Worm (Caenorhabditis elegans) whole organism, young adult: Measurements from ENCODE around the gene F10G2.2.

Experiments used
- B0261.1 ChIP-seq: sonication (generic microtip); optimal IDR thresholded peaks from 2 replicates; lab custom pipeline; 2016; ENCODE audit warnings: mild to moderate bottlenecking, missing genetic modification characterization, moderate library complexity, missing compliant biosample characterization
- C06A6.2 ChIP-seq: fragments of 200-800 bp; sonication (Bioruptor generic); conservative IDR thresholded peaks from 2 replicates; pipeline ENCODE4 v1.3.6; 2022; ENCODE audit warnings: missing genetic modification characterization, missing compliant biosample characterization
- F37B4.10 ChIP-seq: fragments of 200-800 bp; sonication (Bioruptor generic); IDR thresholded peaks from 2 replicates; pipeline ENCODE4 v1.3.6; 2022; ENCODE audit warnings: missing genetic modification characterization, missing compliant biosample characterization
- F39B2.1 ChIP-seq: fragments of 200-800 bp; sonication (Bioruptor generic); IDR thresholded peaks from 2 replicates; pipeline ENCODE4 v1.3.6; 2022; ENCODE audit warnings: missing genetic modification reagents, missing genetic modification characterization, missing compliant biosample characterization
- F49E8.2 ChIP-seq: sonication (generic microtip); optimal IDR thresholded peaks from 3 replicates; lab custom pipeline; 2017; ENCODE audit warnings: missing genetic modification characterization, mild to moderate bottlenecking, missing compliant biosample characterization, antibody characterized with exemption, moderate library complexity; ENCODE audit not compliant: insufficient read depth
- F52B5.7 ChIP-seq: sonication (generic microtip); optimal IDR thresholded peaks from 2 replicates; lab custom pipeline; 2016; ENCODE audit warnings: mild to moderate bottlenecking, missing genetic modification characterization, missing compliant biosample characterization
- F55B11.4 ChIP-seq: sonication (generic microtip); optimal IDR thresholded peaks from 2 replicates; lab custom pipeline; 2016; ENCODE audit warnings: missing compliant biosample characterization, missing genetic modification characterization, borderline replicate concordance; ENCODE audit not compliant: insufficient read depth
- T07F8.4 ChIP-seq: sonication (generic microtip); optimal IDR thresholded peaks from 2 replicates; lab custom pipeline; 2016; ENCODE audit warnings: mild to moderate bottlenecking, missing genetic modification characterization, moderate library complexity, missing compliant biosample characterization
- T26A5.8 ChIP-seq: sonication (generic microtip); optimal IDR thresholded peaks from 2 replicates; lab custom pipeline; 2016; ENCODE audit warnings: missing genetic modification characterization, missing compliant biosample characterization
- Y67H2A.10 ChIP-seq: fragments of 200-800 bp; sonication (Bioruptor generic); conservative IDR thresholded peaks from 2 replicates; pipeline ENCODE4 v1.3.6; 2022; ENCODE audit warnings: missing genetic modification reagents, missing genetic modification characterization, missing compliant biosample characterization
- Y95B8A.8 ChIP-seq: fragments of 200-800 bp; sonication (Bioruptor generic); IDR thresholded peaks from 2 replicates; pipeline ENCODE4 v1.3.6; 2022; ENCODE audit warnings: missing genetic modification reagents, missing genetic modification characterization, missing compliant biosample characterization
- akir-1 ChIP-seq: fragments of 200-800 bp; sonication (Bioruptor generic); optimal IDR thresholded peaks from 2 replicates; lab custom pipeline; 2018; ENCODE audit warnings: mild to moderate bottlenecking, missing genetic modification characterization, moderate library complexity, missing compliant biosample characterization
- attf-3 ChIP-seq: fragments of 200-800 bp; sonication (Bioruptor generic); conservative IDR thresholded peaks from 2 replicates; pipeline ENCODE4 v1.3.6; 2022; ENCODE audit warnings: missing genetic modification reagents, missing genetic modification characterization, missing compliant biosample characterization
- attf-6 ChIP-seq: fragments of 200-800 bp; sonication (Bioruptor generic); IDR thresholded peaks from 2 replicates; pipeline ENCODE4 v1.3.6; 2022; ENCODE audit warnings: missing genetic modification reagents, missing genetic modification characterization, missing compliant biosample characterization
- ceh-27 ChIP-seq: fragments of 200-800 bp; sonication (Bioruptor generic); optimal IDR thresholded peaks from 2 replicates; lab custom pipeline; 2018; ENCODE audit warnings: mild to moderate bottlenecking, missing genetic modification characterization, moderate library complexity, missing compliant biosample characterization
- ceh-79 ChIP-seq: sonication (generic microtip); optimal IDR thresholded peaks from 2 replicates; lab custom pipeline; 2017; ENCODE audit warnings: mild to moderate bottlenecking, missing genetic modification characterization, missing compliant biosample characterization
- ceh-91 ChIP-seq: fragments of 200-800 bp; sonication (Bioruptor generic); IDR thresholded peaks from 2 replicates; pipeline ENCODE4 v1.3.6; 2022; ENCODE audit warnings: missing genetic modification reagents, missing genetic modification characterization, missing compliant biosample characterization
- dox-1 ChIP-seq: fragments of 200-800 bp; sonication (Bioruptor generic); IDR thresholded peaks from 2 replicates; pipeline ENCODE4 v1.3.6; 2022; ENCODE audit warnings: missing genetic modification reagents, missing genetic modification characterization, missing compliant biosample characterization
- dpff-1 ChIP-seq: sonication (generic microtip); optimal IDR thresholded peaks from 2 replicates; lab custom pipeline; 2017; ENCODE audit warnings: mild to moderate bottlenecking, missing genetic modification characterization, missing compliant biosample characterization
- egl-18 ChIP-seq: fragments of 200-800 bp; sonication (Bioruptor generic); IDR thresholded peaks from 2 replicates; pipeline ENCODE4 v1.3.6; 2022; ENCODE audit warnings: missing genetic modification reagents, missing genetic modification characterization, missing compliant biosample characterization
- him-1 ChIP-seq: sonication (generic microtip); optimal IDR thresholded peaks from 2 replicates; lab custom pipeline; 2016; ENCODE audit warnings: missing genotype, missing genetic modification reagents, missing genetic modification characterization, missing compliant biosample characterization
- hlh-12 ChIP-seq: sonication (generic microtip); optimal IDR thresholded peaks from 2 replicates; lab custom pipeline; 2016; ENCODE audit warnings: missing genetic modification characterization, missing compliant biosample characterization
- hlh-26 ChIP-seq: fragments of 200-800 bp; sonication (Bioruptor generic); conservative IDR thresholded peaks from 2 replicates; pipeline ENCODE4 v1.3.6; 2022; ENCODE audit warnings: missing genetic modification reagents, missing genetic modification characterization, missing compliant biosample characterization
- lag-1 ChIP-seq: fragments of 200-800 bp; sonication (Bioruptor generic); IDR thresholded peaks from 2 replicates; pipeline ENCODE4 v1.3.6; 2022; ENCODE audit warnings: missing genetic modification reagents, missing genetic modification characterization, missing compliant biosample characterization
- lin-26 ChIP-seq: fragments of 200-800 bp; sonication (Bioruptor generic); IDR thresholded peaks from 2 replicates; pipeline ENCODE4 v1.3.6; 2022; ENCODE audit warnings: missing genetic modification reagents, missing genetic modification characterization, missing compliant biosample characterization
- lin-35 ChIP-seq, 3 experiments: fragments of 150-350 bp in 2 of 3; sonication (generic microtip) in 1 of 3; optimal IDR thresholded peaks; 2 replicates each; lab custom pipeline; 2014 to 2018; ENCODE audit warnings: missing biosample characterization in 3 of 3, missing genetic modification characterization in 3 of 3, missing genetic modification reagents in 3 of 3
- madf-8 ChIP-seq: fragments of 200-800 bp; sonication (Bioruptor generic); conservative IDR thresholded peaks from 2 replicates; pipeline ENCODE4 v1.3.6; 2022; ENCODE audit warnings: missing genetic modification reagents, missing genetic modification characterization, missing compliant biosample characterization
- mel-28 ChIP-seq: sonication (generic microtip); optimal IDR thresholded peaks from 2 replicates; lab custom pipeline; 2016; ENCODE audit warnings: borderline replicate concordance, mild to moderate bottlenecking, missing genetic modification characterization, missing compliant biosample characterization
- mes-4 ChIP-seq: sonication (generic microtip); optimal IDR thresholded peaks from 2 replicates; lab custom pipeline; 2016; ENCODE audit warnings: missing genotype, missing genetic modification characterization, missing compliant biosample characterization
- pbrm-1 ChIP-seq: fragments of 200-800 bp; sonication (Bioruptor generic); IDR thresholded peaks from 2 replicates; pipeline ENCODE4 v1.3.6; 2022; ENCODE audit warnings: missing genetic modification reagents, missing genetic modification characterization, missing compliant biosample characterization
- rec-8 ChIP-seq, 2 experiments: sonication (generic microtip); optimal IDR thresholded peaks; 2 replicates each; lab custom pipeline; 2016; ENCODE audit warnings: mild to moderate bottlenecking in 2 of 2, missing genetic modification characterization in 2 of 2, missing genetic modification reagents in 2 of 2, missing genotype in 2 of 2, missing biosample characterization in 1 of 2, missing compliant biosample characterization in 1 of 2, moderate library complexity in 1 of 2
- repo-1 ChIP-seq: sonication (generic microtip); optimal IDR thresholded peaks from 2 replicates; lab custom pipeline; 2017; ENCODE audit warnings: mild to moderate bottlenecking, missing genetic modification characterization, missing compliant biosample characterization
- sea-2 ChIP-seq: fragments of 200-800 bp; sonication (Bioruptor generic); IDR thresholded peaks from 2 replicates; pipeline ENCODE4 v1.3.6; 2022; ENCODE audit warnings: missing genetic modification characterization, missing compliant biosample characterization
- snpc-1.3 ChIP-seq: sonication (generic microtip); optimal IDR thresholded peaks from 2 replicates; lab custom pipeline; 2017; ENCODE audit warnings: missing genetic modification characterization, mild to moderate bottlenecking, missing compliant biosample characterization, antibody characterized with exemption, moderate library complexity, missing genotype, missing genetic modification reagents; ENCODE audit not compliant: insufficient read depth
- somi-1 ChIP-seq: fragments of 200-800 bp; sonication (Bioruptor generic); optimal IDR thresholded peaks from 2 replicates; lab custom pipeline; 2018; ENCODE audit warnings: mild to moderate bottlenecking, missing genetic modification characterization, missing compliant biosample characterization
- xnd-1 ChIP-seq: sonication (generic microtip); optimal IDR thresholded peaks from 2 replicates; lab custom pipeline; 2016; ENCODE audit warnings: missing genotype, missing genetic modification reagents, missing genetic modification characterization, missing compliant biosample characterization
- zfh-2 ChIP-seq: fragments of 200-800 bp; sonication (Bioruptor generic); conservative IDR thresholded peaks from 2 replicates; pipeline ENCODE4 v1.3.6; 2022; ENCODE audit warnings: missing genetic modification reagents, missing genetic modification characterization, missing compliant biosample characterization
- ztf-26 ChIP-seq: sonication (generic microtip); optimal IDR thresholded peaks from 2 replicates; lab custom pipeline; 2017; ENCODE audit warnings: missing genetic modification characterization, missing compliant biosample characterization
- ztf-3 ChIP-seq: fragments of 200-800 bp; sonication (Bioruptor generic); optimal IDR thresholded peaks from 2 replicates; lab custom pipeline; 2018; ENCODE audit warnings: mild to moderate bottlenecking, missing genetic modification characterization, missing compliant biosample characterization

The F10G2.2 gene

DNA sequence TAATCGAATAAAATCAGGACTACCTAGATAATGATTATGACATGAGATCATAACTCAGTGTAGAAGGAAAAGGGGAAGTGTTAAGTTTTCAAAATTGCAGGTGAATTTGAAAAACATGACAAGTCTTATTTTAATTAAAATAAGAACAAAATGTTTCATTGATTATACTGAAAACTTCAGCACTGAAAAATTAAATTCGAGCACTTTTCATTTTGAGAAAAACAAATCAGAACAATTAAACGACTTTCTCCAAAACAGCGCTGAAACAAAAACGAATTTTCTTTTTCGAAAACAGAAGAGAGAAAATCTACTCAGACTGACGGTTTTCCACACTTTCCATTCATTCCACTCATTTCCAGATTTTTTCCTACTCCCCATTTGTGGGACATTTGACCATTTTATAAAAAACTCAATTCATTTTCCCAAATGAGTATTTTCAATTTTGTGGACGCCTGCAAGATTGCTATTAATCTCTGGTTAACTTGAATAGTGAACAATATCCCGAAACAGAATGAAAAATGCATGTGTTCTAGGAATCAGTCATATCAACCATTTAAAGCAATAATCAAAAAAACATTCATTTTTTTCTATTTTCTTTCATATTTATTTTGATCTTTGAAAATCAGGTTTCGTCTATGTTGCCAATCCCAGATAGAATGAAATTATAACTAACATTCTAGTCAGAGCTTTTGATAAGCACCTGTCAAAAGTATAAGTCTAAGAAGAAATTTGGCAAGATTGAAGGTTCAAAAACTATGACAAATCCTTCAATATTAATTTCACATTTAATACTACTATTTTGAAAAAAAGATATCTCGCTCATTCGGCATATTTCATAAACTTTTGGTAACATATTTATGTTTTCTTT, 21.5 kb downstream of the F10G2.2 start, which contains the start of the genes srh-231 and srh-275 (continued):
- TF ChIP-seq F55B11.4 (tag; lab: Kevin White, UChicago): no peak
- no peak for TF ChIP-seq snpc-1.3 (tag; lab: Kevin White, UChicago)
- TF ChIP-seq repo-1 (tag; lab: Kevin White, UChicago): no peak
- TF ChIP-seq C06A6.2 (GFP tag; lab: Robert Waterston, UW): no peak

DNA sequence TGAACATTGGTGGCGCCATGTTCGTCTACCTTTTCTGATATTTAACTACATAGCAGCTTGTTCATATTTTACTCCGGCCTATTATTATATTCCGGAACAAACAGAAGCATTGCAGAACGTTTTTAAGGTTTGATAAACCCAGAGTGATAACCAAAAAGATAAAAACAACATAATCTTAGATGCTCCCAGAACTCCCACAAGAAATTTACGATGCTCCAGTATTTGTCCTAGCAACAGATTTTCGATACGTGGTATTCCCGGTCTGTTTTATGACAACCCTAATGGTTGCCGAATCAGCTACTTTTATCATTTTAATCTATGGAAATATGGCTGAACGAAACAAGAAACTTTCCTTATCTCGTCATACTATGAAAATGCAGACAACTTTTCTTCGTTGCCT, 22.6 kb downstream of the F10G2.2 start:
- no peak for TF ChIP-seq ceh-27 (GFP tag; lab: Kevin White, UChicago)
- no peak for TF ChIP-seq snpc-1.3 (tag; lab: Kevin White, UChicago)
- TF ChIP-seq hlh-12: no peak
- TF ChIP-seq attf-3 (GFP tag; lab: Robert Waterston, UW): no peak
- TF ChIP-seq lag-1 (GFP tag; lab: Robert Waterston, UW): no peak
- no peak for TF ChIP-seq Y67H2A.10 (GFP tag; lab: Robert Waterston, UW)
- TF ChIP-seq mes-4 (tag; lab: Kevin White, UChicago): no peak
- no peak for TF ChIP-seq egl-18
- no peak for TF ChIP-seq xnd-1 (tag; lab: Kevin White, UChicago)
- no peak for TF ChIP-seq T26A5.8 (tag; lab: Kevin White, UChicago)
- TF ChIP-seq F55B11.4 (tag; lab: Kevin White, UChicago): no peak
- no peak for TF ChIP-seq ceh-91 (GFP tag; lab: Robert Waterston, UW)
- TF ChIP-seq sea-2 (GFP tag; lab: Robert Waterston, UW): no peak
- TF ChIP-seq dox-1 (GFP tag; lab: Robert Waterston, UW): no peak
- no peak for TF ChIP-seq attf-6 (GFP tag; lab: Robert Waterston, UW)
- TF ChIP-seq ceh-79 (tag; lab: Kevin White, UChicago): no peak
- no peak for TF ChIP-seq F39B2.1 (GFP tag; lab: Robert Waterston, UW)

DNA sequence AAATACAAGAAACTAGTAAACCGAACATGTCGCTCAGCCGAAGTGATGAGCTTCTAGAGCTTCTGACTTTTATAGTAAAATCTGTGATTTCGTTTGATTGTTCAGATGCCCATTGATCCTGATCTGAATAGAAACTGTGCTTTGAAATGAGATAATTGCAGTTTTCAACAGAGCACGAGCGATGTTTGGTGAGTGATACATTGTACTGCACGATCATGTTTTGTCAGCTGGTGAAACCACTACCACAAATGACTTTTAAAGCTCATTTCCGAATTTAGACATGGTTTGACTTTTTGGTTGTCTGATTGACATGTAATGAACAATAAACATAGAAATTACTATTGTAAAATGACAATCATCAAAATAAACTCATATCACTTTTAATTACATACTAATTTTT, 24.5 kb downstream of the F10G2.2 start, which contains the start of gene tag-293:
Gene tag-293 (minus strand): TSS at position 101 of the 400 bp plus-strand sequence.
- no peak for TF ChIP-seq ztf-3 (GFP tag; lab: Kevin White, UChicago)
- TF ChIP-seq madf-8 (GFP tag; lab: Robert Waterston, UW): no peak
- TF ChIP-seq F37B4.10 (GFP tag; lab: Robert Waterston, UW): no peak
- TF ChIP-seq B0261.1: no peak

DNA sequence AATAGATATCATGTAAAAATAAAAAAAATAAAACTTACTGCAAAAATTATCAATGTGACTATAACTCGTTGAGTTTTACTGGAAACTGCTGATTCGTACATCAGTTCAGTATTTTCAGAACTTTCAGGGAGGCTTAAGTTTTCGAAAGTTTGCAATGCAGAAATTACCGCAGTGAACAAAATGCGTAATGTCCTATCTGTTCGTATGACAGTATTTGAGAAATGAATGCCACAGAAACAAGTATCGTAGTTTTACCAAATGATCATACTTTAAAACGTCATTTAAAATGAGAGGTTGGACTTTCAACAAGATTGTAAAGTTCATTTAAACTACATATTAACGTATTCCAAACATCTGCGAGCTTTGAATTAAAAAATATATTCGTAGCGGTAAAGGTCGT, 25.7 kb downstream of the F10G2.2 start, which contains the start of gene C03G6.21:
Gene C03G6.21 (minus strand): TSS at position 101 of the 400 bp plus-strand sequence.
- TF ChIP-seq pbrm-1 (GFP tag; lab: Robert Waterston, UW): no peak
- TF ChIP-seq lin-26: no peak
- no peak for TF ChIP-seq T07F8.4 (tag; lab: Kevin White, UChicago)
- TF ChIP-seq him-1 (tag; lab: Kevin White, UChicago): no peak
- no peak for TF ChIP-seq somi-1
- no peak for TF ChIP-seq ceh-79 (tag; lab: Kevin White, UChicago)
- TF ChIP-seq akir-1: no peak
- no peak for TF ChIP-seq C06A6.2 (GFP tag; lab: Robert Waterston, UW)
- no peak for TF ChIP-seq rec-8 (tag; optimal IDR thresholded peaks at IDR 0.05; lab: Kevin White, UChicago)
- no peak for TF ChIP-seq F52B5.7 (tag; lab: Kevin White, UChicago)
- no peak for TF ChIP-seq Y95B8A.8
- TF ChIP-seq F49E8.2 (tag; lab: Kevin White, UChicago): no peak
- TF ChIP-seq zfh-2: no peak
- no peak for TF ChIP-seq dpff-1 (tag; lab: Kevin White, UChicago)
- no peak for TF ChIP-seq hlh-26
- no peak for TF ChIP-seq ztf-26 (tag; lab: Kevin White, UChicago)
- no peak for TF ChIP-seq lin-35 (GFP tag; optimal IDR thresholded peaks at IDR 0.05; lab: Kevin White, UChicago)
- TF ChIP-seq mel-28 (tag; lab: Kevin White, UChicago): no peak
